Worm (Caenorhabditis elegans) whole organism, L3 larva: Measurements from ENCODE around the gene lpr-6.

Source experiments
- R02D3.7 ChIP-seq: fragments of 150-350 bp; optimal IDR thresholded peaks from 2 replicates; lab custom pipeline; 2014; ENCODE audit warnings: missing biosample characterization, missing genetic modification characterization
- ZK546.5 ChIP-seq: sonication (generic microtip); optimal IDR thresholded peaks from 2 replicates; lab custom pipeline; 2017; ENCODE audit warnings: missing biosample characterization, missing genetic modification characterization
- aly-2 ChIP-seq: fragments of 150-350 bp; optimal IDR thresholded peaks from 2 replicates; lab custom pipeline; 2014; ENCODE audit warnings: missing biosample characterization, missing genetic modification characterization
- ama-1 ChIP-seq: fragments of 150-350 bp; optimal IDR thresholded peaks from 2 replicates; lab custom pipeline; 2018
- ceh-28 ChIP-seq: fragments of 150-350 bp; optimal IDR thresholded peaks from 2 replicates; lab custom pipeline; 2014; ENCODE audit warnings: missing biosample characterization, missing genetic modification reagents, missing genetic modification characterization
- ceh-82 ChIP-seq: fragments of 150-350 bp; optimal IDR thresholded peaks from 2 replicates; lab custom pipeline; 2014; ENCODE audit warnings: missing biosample characterization, missing genetic modification characterization
- ceh-9 ChIP-seq: sonication (generic microtip); optimal IDR thresholded peaks from 2 replicates; lab custom pipeline; 2018; ENCODE audit warnings: missing biosample characterization, missing genetic modification characterization
- daf-12 ChIP-seq: fragments of 150-350 bp; optimal IDR thresholded peaks from 2 replicates; lab custom pipeline; 2014; ENCODE audit warnings: missing biosample characterization, missing genetic modification reagents, missing genetic modification characterization
- egl-27 ChIP-seq: sonication (generic microtip); optimal IDR thresholded peaks from 4 replicates; lab custom pipeline; 2017; ENCODE audit warnings: missing biosample characterization, missing genetic modification reagents, missing genetic modification characterization
- egl-5 ChIP-seq: fragments of 150-350 bp; optimal IDR thresholded peaks from 2 replicates; lab custom pipeline; 2017; ENCODE audit warnings: missing biosample characterization, missing genetic modification reagents, missing genetic modification characterization, inconsistent platforms
- elt-1 ChIP-seq: fragments of 150-350 bp; optimal IDR thresholded peaks from 2 replicates; lab custom pipeline; 2014; ENCODE audit warnings: missing biosample characterization, missing genetic modification characterization
- elt-2 ChIP-seq: sonication (generic microtip); optimal IDR thresholded peaks from 2 replicates; lab custom pipeline; 2016; ENCODE audit warnings: missing genetic modification reagents, mild to moderate bottlenecking, missing genetic modification characterization, missing compliant biosample characterization
- elt-3 ChIP-seq, 3 experiments: fragments of 150-350 bp in 1 of 3; sonication (generic microtip) in 2 of 3; optimal IDR thresholded peaks; 2 replicates in 2 of 3; 4 replicates in 1 of 3; lab custom pipeline; 2014 to 2017; ENCODE audit warnings: missing biosample characterization in 3 of 3, missing genetic modification characterization in 3 of 3
- eor-1 ChIP-seq, 2 experiments: fragments of 150-350 bp; optimal IDR thresholded peaks; 2 replicates each; lab custom pipeline; 2014 to 2018; ENCODE audit warnings: missing biosample characterization in 2 of 2, missing genetic modification characterization in 2 of 2
- fkh-10 ChIP-seq: sonication (generic microtip); optimal IDR thresholded peaks from 2 replicates; lab custom pipeline; 2017; ENCODE audit warnings: missing biosample characterization, missing genetic modification reagents, missing genetic modification characterization
- fos-1 ChIP-seq: fragments of 150-350 bp; optimal IDR thresholded peaks from 2 replicates; lab custom pipeline; 2014; ENCODE audit warnings: missing biosample characterization, missing genetic modification characterization
- hmg-11 ChIP-seq: sonication (generic microtip); optimal IDR thresholded peaks from 2 replicates; lab custom pipeline; 2016; ENCODE audit warnings: missing genetic modification characterization, missing compliant biosample characterization
- jun-1 ChIP-seq: fragments of 150-350 bp; optimal IDR thresholded peaks from 2 replicates; lab custom pipeline; 2014; ENCODE audit warnings: missing biosample characterization, missing genetic modification reagents, missing genetic modification characterization
- lin-15B ChIP-seq: fragments of 150-350 bp; optimal IDR thresholded peaks from 2 replicates; lab custom pipeline; 2014; ENCODE audit warnings: missing biosample characterization, missing genetic modification characterization
- lin-39 ChIP-seq: fragments of 150-350 bp; optimal IDR thresholded peaks from 2 replicates; lab custom pipeline; 2018; ENCODE audit warnings: missing biosample characterization, missing genetic modification reagents, missing genetic modification characterization
- lsy-12 ChIP-seq: sonication (generic microtip); optimal IDR thresholded peaks from 2 replicates; lab custom pipeline; 2016; ENCODE audit warnings: mild to moderate bottlenecking, missing genetic modification characterization, missing compliant biosample characterization
- mdl-1 ChIP-seq: fragments of 150-350 bp; optimal IDR thresholded peaks from 2 replicates; lab custom pipeline; 2014; ENCODE audit warnings: missing biosample characterization, missing genetic modification characterization
- nhr-11 ChIP-seq: fragments of 150-350 bp; optimal IDR thresholded peaks from 2 replicates; lab custom pipeline; 2014; ENCODE audit warnings: missing biosample characterization, missing genetic modification characterization
- nhr-12 ChIP-seq: fragments of 150-350 bp; optimal IDR thresholded peaks from 2 replicates; lab custom pipeline; 2014; ENCODE audit warnings: missing biosample characterization, missing genetic modification characterization
- nhr-23 ChIP-seq: fragments of 150-350 bp; optimal IDR thresholded peaks from 2 replicates; lab custom pipeline; 2014; ENCODE audit warnings: missing biosample characterization, missing genetic modification reagents, missing genetic modification characterization
- nhr-237 ChIP-seq: fragments of 150-350 bp; optimal IDR thresholded peaks from 2 replicates; lab custom pipeline; 2014; ENCODE audit warnings: missing biosample characterization, missing genetic modification characterization
- nhr-25 ChIP-seq: sonication (generic microtip); optimal IDR thresholded peaks from 2 replicates; lab custom pipeline; 2017; ENCODE audit warnings: missing biosample characterization, missing genetic modification characterization
- nhr-28 ChIP-seq: fragments of 150-350 bp; optimal IDR thresholded peaks from 2 replicates; lab custom pipeline; 2014; ENCODE audit warnings: missing biosample characterization, missing genetic modification characterization
- nhr-43 ChIP-seq: sonication (generic microtip); optimal IDR thresholded peaks from 2 replicates; lab custom pipeline; 2016; ENCODE audit warnings: mild to moderate bottlenecking, missing genetic modification characterization, missing compliant biosample characterization; ENCODE audit not compliant: poor library complexity, severe bottlenecking
- nhr-67 ChIP-seq: fragments of 150-350 bp; optimal IDR thresholded peaks from 2 replicates; lab custom pipeline; 2014; ENCODE audit warnings: missing biosample characterization, missing genetic modification characterization
- nhr-77 ChIP-seq: fragments of 150-350 bp; optimal IDR thresholded peaks from 2 replicates; lab custom pipeline; 2014; ENCODE audit warnings: missing biosample characterization, missing genetic modification characterization
- pha-4 ChIP-seq: fragments of 150-350 bp; optimal IDR thresholded peaks from 2 replicates; lab custom pipeline; 2014; ENCODE audit warnings: missing biosample characterization, missing genetic modification reagents, missing genetic modification characterization
- pqm-1 ChIP-seq: fragments of 150-350 bp; optimal IDR thresholded peaks from 2 replicates; lab custom pipeline; 2017; ENCODE audit warnings: missing biosample characterization, missing genetic modification characterization, inconsistent platforms
- sea-2 ChIP-seq: fragments of 150-350 bp; sonication (generic microtip); optimal IDR thresholded peaks from 4 replicates; lab custom pipeline; 2014; ENCODE audit warnings: missing biosample characterization, missing genetic modification reagents, missing genetic modification characterization
- tbx-2 ChIP-seq: sonication (generic microtip); optimal IDR thresholded peaks from 2 replicates; lab custom pipeline; 2016; ENCODE audit warnings: mild to moderate bottlenecking, missing genetic modification characterization, missing compliant biosample characterization
- unc-62 ChIP-seq: fragments of 150-350 bp; sonication (generic microtip); optimal IDR thresholded peaks from 4 replicates; lab custom pipeline; 2014; ENCODE audit warnings: missing biosample characterization, missing genetic modification reagents, missing genetic modification characterization
- zag-1 ChIP-seq: fragments of 150-350 bp; optimal IDR thresholded peaks from 2 replicates; lab custom pipeline; 2014; ENCODE audit warnings: missing biosample characterization, missing genetic modification characterization
- ztf-11 ChIP-seq: fragments of 150-350 bp; optimal IDR thresholded peaks from 2 replicates; lab custom pipeline; 2014; ENCODE audit warnings: missing biosample characterization, missing genetic modification characterization
- ztf-4 ChIP-seq: fragments of 150-350 bp; optimal IDR thresholded peaks from 2 replicates; lab custom pipeline; 2014; ENCODE audit warnings: missing biosample characterization, missing genetic modification characterization

lpr-6 gene

ce11 chrX:11042777-11043176 lies 17.0 kb upstream of the lpr-6 start, which contains the start of gene C09F12.3:
Gene C09F12.3, minus strand, starts transcription at chrX:11042877.
- no peak for TF ChIP-seq ceh-82 (tag; lab: Kevin White, UChicago)
- TF ChIP-seq aly-2 (tag; lab: Kevin White, UChicago) = no peak
- no peak for TF ChIP-seq ama-1 (lab: Kevin White, UChicago)
- TF ChIP-seq ceh-28 = no peak

ce11 chrX:11047183-11047582 lies 12.6 kb upstream of the lpr-6 start, which contains the start of gene clc-1:
Gene clc-1, plus strand, starts transcription at chrX:11047446.
- peak; percentile 87 for TF ChIP-seq pqm-1 (tag; lab: Kevin White, UChicago)
- TF ChIP-seq nhr-12 (tag; lab: Kevin White, UChicago) = no peak
- TF ChIP-seq nhr-77 (tag; lab: Kevin White, UChicago) = no peak
- peak; percentile 70 for TF ChIP-seq fos-1
- peak; percentile 60 for TF ChIP-seq pha-4 (tag; lab: Kevin White, UChicago)
- peak; percentile 99 for TF ChIP-seq elt-2
- TF ChIP-seq jun-1 (tag; lab: Kevin White, UChicago) = peak; percentile 88

ce11 chrX:11050335-11050734 lies 9.5 kb upstream of the lpr-6 start:
- no peak for TF ChIP-seq eor-1 (tag; optimal IDR thresholded peaks at IDR 0.05; lab: Kevin White, UChicago)
- no peak for TF ChIP-seq nhr-67 (tag; lab: Kevin White, UChicago)
- TF ChIP-seq lin-15B (tag; lab: Kevin White, UChicago) = no peak
- TF ChIP-seq pha-4 (tag; lab: Kevin White, UChicago) = no peak
- no peak for TF ChIP-seq ceh-28
- no peak for TF ChIP-seq aly-2 (tag; lab: Kevin White, UChicago)
- TF ChIP-seq nhr-25 (tag; lab: Kevin White, UChicago) = no peak
- no peak for TF ChIP-seq egl-27 (tag; lab: Kevin White, UChicago)
- no peak for TF ChIP-seq sea-2 (GFP tag; lab: Kevin White, UChicago)
- no peak for TF ChIP-seq ZK546.5 (tag; lab: Kevin White, UChicago)
- TF ChIP-seq mdl-1 = no peak
- no peak for TF ChIP-seq zag-1 (tag; lab: Kevin White, UChicago)
- no peak for TF ChIP-seq ceh-9 (tag; lab: Kevin White, UChicago)
- TF ChIP-seq R02D3.7 (tag; lab: Kevin White, UChicago) = no peak
- no peak for TF ChIP-seq nhr-12 (tag; lab: Kevin White, UChicago)
- TF ChIP-seq nhr-11 = no peak
- no peak for TF ChIP-seq nhr-23 (tag; lab: Kevin White, UChicago)
- no peak for TF ChIP-seq elt-3 (tag; optimal IDR thresholded peaks at IDR 0.05; lab: Kevin White, UChicago)
- TF ChIP-seq nhr-28 (tag; lab: Kevin White, UChicago) = no peak

ce11 chrX:11053615-11054014 lies 6.2 kb upstream of the lpr-6 start, which contains the start of gene C09F12.2:
Gene C09F12.2, plus strand, starts transcription at chrX:11053915.
- no peak for TF ChIP-seq nhr-43 (tag; lab: Kevin White, UChicago)
- no peak for TF ChIP-seq ztf-4 (tag; lab: Kevin White, UChicago)
- no peak for TF ChIP-seq tbx-2
- no peak for TF ChIP-seq unc-62 (GFP tag; lab: Kevin White, UChicago)
- no peak for TF ChIP-seq ZK546.5 (tag; lab: Kevin White, UChicago)
- no peak for TF ChIP-seq lin-39
- TF ChIP-seq nhr-237 (tag; lab: Kevin White, UChicago) = no peak
- no peak for TF ChIP-seq nhr-11
- no peak for TF ChIP-seq hmg-11
- TF ChIP-seq aly-2 (tag; lab: Kevin White, UChicago) = no peak
- no peak for TF ChIP-seq ceh-9 (tag; lab: Kevin White, UChicago)
- TF ChIP-seq lin-15B (tag; lab: Kevin White, UChicago) = no peak
- no peak for TF ChIP-seq egl-27 (tag; lab: Kevin White, UChicago)
- no peak for TF ChIP-seq nhr-25 (tag; lab: Kevin White, UChicago)
- no peak for TF ChIP-seq pqm-1 (tag; lab: Kevin White, UChicago)
- TF ChIP-seq egl-5 = no peak

ce11 chrX:11057028-11057427 lies 2.8 kb upstream of the lpr-6 start, which contains the start of gene lpr-3:
Gene lpr-3, plus strand, starts transcription at chrX:11057401.
- TF ChIP-seq nhr-23 (tag; lab: Kevin White, UChicago) (peak; percentile 99), elt-1 (tag; lab: Kevin White, UChicago) (peak; percentile 33), egl-27 (tag; lab: Kevin White, UChicago) (no peak), lsy-12 (tag; lab: Kevin White, UChicago) (no peak), fos-1 (peak; percentile 12), fkh-10 (GFP tag; lab: Kevin White, UChicago) (no peak), ztf-11 (tag; lab: Kevin White, UChicago) (no peak), nhr-25 (tag; lab: Kevin White, UChicago) (peak; percentile 46), elt-3 (tag; optimal IDR thresholded peaks at IDR 0.05; lab: Kevin White, UChicago) (peak in 1 of 3 experiments; percentile 58), mdl-1 (no peak), daf-12 (no peak), ceh-28 (peak; percentile 51), unc-62 (GFP tag; lab: Kevin White, UChicago) (peak; percentile 1), nhr-43 (tag; lab: Kevin White, UChicago) (peak; percentile 32)
- TF ChIP-seq, all 47 proteins: peak for 8
